Worm (Caenorhabditis elegans) whole organism, L4 larva: Measurements from ENCODE around the gene str-206.
A peak's percentile ranks its signal among the peaks of the same experiment; 100 is the strongest.

Experiments used
- F26F4.8 ChIP-seq: fragments of 200-800 bp; sonication (Bioruptor generic); conservative IDR thresholded peaks from 2 replicates; pipeline ENCODE4 v1.3.6; 2022; ENCODE audit warnings: missing genetic modification characterization, missing compliant biosample characterization
- F49E8.2 ChIP-seq: sonication (generic microtip); optimal IDR thresholded peaks from 2 replicates; lab custom pipeline; 2016; ENCODE audit warnings: missing compliant biosample characterization, mild to moderate bottlenecking, missing genetic modification characterization, borderline replicate concordance
- Y105C5A.15 ChIP-seq: fragments of 200-800 bp; sonication (Bioruptor generic); IDR thresholded peaks from 2 replicates; pipeline ENCODE4 v1.3.6; 2022; ENCODE audit warnings: missing genetic modification characterization, missing compliant biosample characterization
- Y48G9A.11 ChIP-seq: fragments of 200-800 bp; sonication (Bioruptor generic); IDR thresholded peaks from 2 replicates; pipeline ENCODE4 v1.3.6; 2022; ENCODE audit warnings: missing genetic modification reagents, missing genetic modification characterization, missing compliant biosample characterization
- ama-1 ChIP-seq: fragments of 150-350 bp; optimal IDR thresholded peaks from 2 replicates; lab custom pipeline; 2014; ENCODE audit warnings: inconsistent platforms, mixed read lengths
- ceh-44 ChIP-seq: fragments of 200-800 bp; sonication (Bioruptor generic); IDR thresholded peaks from 2 replicates; pipeline ENCODE4 v1.3.6; 2022; ENCODE audit warnings: missing genetic modification reagents, missing genetic modification characterization, missing compliant biosample characterization
- cey-2 ChIP-seq: sonication (generic microtip); optimal IDR thresholded peaks from 3 replicates; lab custom pipeline; 2017; ENCODE audit warnings: missing genetic modification characterization, mild to moderate bottlenecking, missing compliant biosample characterization, antibody characterized with exemption, borderline replicate concordance; ENCODE audit not compliant: insufficient read depth
- ctbp-1 ChIP-seq: fragments of 200-800 bp; sonication (Bioruptor generic); IDR thresholded peaks from 2 replicates; pipeline ENCODE4 v1.3.6; 2022; ENCODE audit warnings: missing genetic modification reagents, missing genetic modification characterization, missing compliant biosample characterization
- daf-12 ChIP-seq: fragments of 150-350 bp; optimal IDR thresholded peaks from 2 replicates; lab custom pipeline; 2014; ENCODE audit warnings: missing biosample characterization, missing genetic modification reagents, missing genetic modification characterization
- dpl-1 ChIP-seq: fragments of 150-350 bp; optimal IDR thresholded peaks from 2 replicates; lab custom pipeline; 2014; ENCODE audit warnings: missing biosample characterization, missing genetic modification reagents, missing genetic modification characterization
- duxl-1 ChIP-seq: sonication (generic microtip); optimal IDR thresholded peaks from 2 replicates; lab custom pipeline; 2016; ENCODE audit warnings: mild to moderate bottlenecking, missing genetic modification characterization, moderate library complexity, missing compliant biosample characterization; ENCODE audit not compliant: poor library complexity
- fos-1 ChIP-seq: fragments of 150-350 bp; optimal IDR thresholded peaks from 2 replicates; lab custom pipeline; 2014; ENCODE audit warnings: missing biosample characterization, missing genetic modification characterization
- gei-8 ChIP-seq: fragments of 200-800 bp; sonication (Bioruptor generic); optimal IDR thresholded peaks from 2 replicates; lab custom pipeline; 2018; ENCODE audit warnings: mild to moderate bottlenecking, missing genetic modification characterization, missing compliant biosample characterization
- hlh-11 ChIP-seq: fragments of 200-800 bp; sonication (Bioruptor generic); optimal IDR thresholded peaks from 2 replicates; lab custom pipeline; 2018; ENCODE audit warnings: mild to moderate bottlenecking, missing genetic modification characterization, missing compliant biosample characterization
- lin-1 ChIP-seq: fragments of 200-800 bp; sonication (Bioruptor generic); IDR thresholded peaks from 2 replicates; pipeline ENCODE4 v1.3.6; 2022; ENCODE audit warnings: missing genetic modification reagents, missing genetic modification characterization, missing compliant biosample characterization
- lin-15B ChIP-seq: fragments of 150-350 bp; sonication (generic microtip); optimal IDR thresholded peaks from 3 replicates; lab custom pipeline; 2014; ENCODE audit warnings: missing biosample characterization, missing genetic modification characterization
- lin-29 ChIP-seq: fragments of 200-800 bp; sonication (Bioruptor generic); IDR thresholded peaks from 2 replicates; pipeline ENCODE4 v1.3.6; 2022; ENCODE audit warnings: missing genetic modification reagents, missing genetic modification characterization, missing compliant biosample characterization
- lin-38 ChIP-seq: fragments of 200-800 bp; sonication (Bioruptor generic); IDR thresholded peaks from 2 replicates; pipeline ENCODE4 v1.3.6; 2022; ENCODE audit warnings: missing genetic modification reagents, missing genetic modification characterization, missing compliant biosample characterization
- lir-3 ChIP-seq: sonication (generic microtip); optimal IDR thresholded peaks from 2 replicates; lab custom pipeline; 2016; ENCODE audit warnings: mild to moderate bottlenecking, missing genetic modification characterization, missing compliant biosample characterization
- lsy-2 ChIP-seq, 2 experiments: fragments of 150-350 bp in 1 of 2; sonication (generic microtip) in 1 of 2; optimal IDR thresholded peaks; 2 replicates each; lab custom pipeline; 2014 to 2017; ENCODE audit warnings: missing biosample characterization in 2 of 2, missing genetic modification characterization in 2 of 2
- mdl-1 ChIP-seq, 2 experiments: fragments of 150-350 bp in 1 of 2; sonication (generic microtip) in 1 of 2; optimal IDR thresholded peaks; 2 replicates each; lab custom pipeline; 2014 to 2017; ENCODE audit warnings: missing biosample characterization in 2 of 2, missing genetic modification characterization in 2 of 2
- mep-1 ChIP-seq: fragments of 150-350 bp; sonication (generic microtip); optimal IDR thresholded peaks from 3 replicates; lab custom pipeline; 2014; ENCODE audit warnings: missing biosample characterization, missing genetic modification characterization
- mxl-3 ChIP-seq: fragments of 200-800 bp; sonication (Bioruptor generic); optimal IDR thresholded peaks from 2 replicates; lab custom pipeline; 2018; ENCODE audit warnings: mild to moderate bottlenecking, missing genetic modification characterization, missing compliant biosample characterization
- nhr-10 ChIP-seq: fragments of 150-350 bp; optimal IDR thresholded peaks from 2 replicates; lab custom pipeline; 2014; ENCODE audit warnings: missing biosample characterization, missing genetic modification characterization
- nhr-102 ChIP-seq: sonication (generic microtip); optimal IDR thresholded peaks from 2 replicates; lab custom pipeline; 2016; ENCODE audit warnings: mild to moderate bottlenecking, missing genetic modification characterization, moderate library complexity, missing compliant biosample characterization
- nhr-28 ChIP-seq: fragments of 150-350 bp; optimal IDR thresholded peaks from 2 replicates; lab custom pipeline; 2014; ENCODE audit warnings: missing biosample characterization, missing genetic modification characterization
- nhr-42 ChIP-seq: fragments of 200-800 bp; sonication (Bioruptor generic); IDR thresholded peaks from 2 replicates; pipeline ENCODE4 v1.3.6; 2022; ENCODE audit warnings: missing genetic modification characterization, missing compliant biosample characterization
- pqm-1 ChIP-seq: sonication (generic microtip); optimal IDR thresholded peaks from 2 replicates; lab custom pipeline; 2017; ENCODE audit warnings: missing biosample characterization, missing genetic modification characterization
- rbr-2 ChIP-seq: sonication (generic microtip); optimal IDR thresholded peaks from 2 replicates; lab custom pipeline; 2016; ENCODE audit warnings: missing genotype, missing genetic modification characterization, missing compliant biosample characterization
- snpc-1.2 ChIP-seq: fragments of 200-800 bp; sonication (Bioruptor generic); IDR thresholded peaks from 2 replicates; pipeline ENCODE4 v1.3.6; 2022; ENCODE audit warnings: missing genetic modification reagents, missing genetic modification characterization, missing compliant biosample characterization
- snpc-4 ChIP-seq: fragments of 150-350 bp; optimal IDR thresholded peaks from 2 replicates; lab custom pipeline; 2014; ENCODE audit warnings: missing biosample characterization, missing genetic modification characterization
- spr-3 ChIP-seq: fragments of 200-800 bp; sonication (Bioruptor generic); optimal IDR thresholded peaks from 2 replicates; lab custom pipeline; 2018; ENCODE audit warnings: mild to moderate bottlenecking, missing genetic modification characterization, missing compliant biosample characterization
- tag-97 ChIP-seq: fragments of 200-800 bp; sonication (Bioruptor generic); IDR thresholded peaks from 2 replicates; pipeline ENCODE4 v1.3.6; 2022; ENCODE audit warnings: missing genetic modification characterization, missing compliant biosample characterization
- unc-130 ChIP-seq: sonication (generic microtip); optimal IDR thresholded peaks from 2 replicates; lab custom pipeline; 2016; ENCODE audit warnings: missing genetic modification reagents, missing genetic modification characterization, missing compliant biosample characterization
- vab-7 ChIP-seq: fragments of 200-800 bp; sonication (Bioruptor generic); IDR thresholded peaks from 2 replicates; pipeline ENCODE4 v1.3.6; 2022; ENCODE audit warnings: missing genetic modification reagents, missing genetic modification characterization, missing compliant biosample characterization
- zfp-2 ChIP-seq: sonication (generic microtip); optimal IDR thresholded peaks from 2 replicates; lab custom pipeline; 2016; ENCODE audit warnings: mild to moderate bottlenecking, missing genetic modification characterization, missing compliant biosample characterization
- zfp-3 ChIP-seq: fragments of 200-800 bp; sonication (Bioruptor generic); conservative IDR thresholded peaks from 2 replicates; pipeline ENCODE4 v1.3.6; 2022; ENCODE audit warnings: missing genetic modification reagents, missing genetic modification characterization, missing compliant biosample characterization
- zip-2 ChIP-seq: fragments of 150-350 bp; optimal IDR thresholded peaks from 2 replicates; lab custom pipeline; 2014; ENCODE audit warnings: missing biosample characterization, missing genetic modification characterization
- ztf-7 ChIP-seq: fragments of 150-350 bp; optimal IDR thresholded peaks from 2 replicates; lab custom pipeline; 2014; ENCODE audit warnings: missing biosample characterization, missing genetic modification characterization

str-206 gene

DNA sequence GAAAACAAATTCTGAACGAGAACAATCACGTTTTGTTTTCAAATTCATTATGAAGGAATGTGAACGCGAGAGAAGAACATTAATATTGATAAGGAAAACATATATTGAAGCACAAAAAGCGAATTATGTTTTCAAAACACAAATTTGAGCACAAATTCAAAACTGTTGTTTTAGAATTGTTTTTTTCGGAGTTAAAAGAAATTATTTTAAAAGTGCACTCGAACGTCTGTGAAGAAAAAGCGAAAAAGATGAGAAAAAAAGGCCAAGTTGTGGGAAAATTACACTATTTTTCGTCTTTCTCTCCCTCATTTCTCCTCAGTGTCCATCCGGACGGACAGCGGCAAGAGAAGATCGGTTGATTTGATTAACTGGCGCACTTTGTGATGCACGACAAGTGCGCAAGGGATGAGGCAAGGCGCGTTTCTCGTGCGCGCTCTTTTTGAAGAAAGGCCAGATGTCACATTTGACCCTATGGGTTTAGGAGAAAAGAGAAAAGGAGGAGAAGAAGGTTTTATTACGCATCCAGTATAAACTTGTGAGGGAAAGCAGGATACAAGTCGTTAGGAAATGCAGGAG, 49.4 kb downstream of the str-206 start, which contains the start of gene mrck-1 (continued):
- TF ChIP-seq lin-29 (GFP tag; lab: Robert Waterston, UW) (peak; percentile 49; the same call in 1 of the 2 replicates), dpl-1 (GFP tag; lab: Kevin White, UChicago) (peak; percentile 81), zip-2 (peak; percentile 9), F49E8.2 (tag; lab: Kevin White, UChicago) (no peak), duxl-1 (peak; percentile 58), lin-38 (peak; percentile 81), zfp-3 (GFP tag; lab: Robert Waterston, UW) (no peak), spr-3 (GFP tag; lab: Kevin White, UChicago) (peak; percentile 64), tag-97 (GFP tag; lab: Robert Waterston, UW) (no peak), ceh-44 (GFP tag; lab: Robert Waterston, UW) (no peak), F26F4.8 (GFP tag; lab: Robert Waterston, UW) (no peak), vab-7 (peak; percentile 76), snpc-1.2 (GFP tag; lab: Robert Waterston, UW) (0 out of 2 replicates have a peak, but pooled peaks have one; percentile 27), hlh-11 (tag; lab: Kevin White, UChicago) (peak; percentile 94), nhr-102 (tag; lab: Kevin White, UChicago) (peak; percentile 86), pqm-1 (tag; lab: Kevin White, UChicago) (no peak), ctbp-1 (GFP tag; lab: Robert Waterston, UW) (peak; percentile 97), mdl-1 (tag; optimal IDR thresholded peaks at IDR 0.05; lab: Kevin White, UChicago) (peak in 1 of 2 experiments; percentile 70), lin-1 (GFP tag; lab: Robert Waterston, UW) (0 out of 2 replicates have a peak, but pooled peaks have one; percentile 28), mxl-3 (GFP tag; lab: Kevin White, UChicago) (peak; percentile 88), cey-2 (tag; lab: Kevin White, UChicago) (no peak), mep-1 (peak; percentile 97), nhr-42 (GFP tag; lab: Robert Waterston, UW) (peak; percentile 76; the same call in 1 of the 2 replicates), lsy-2 (tag; optimal IDR thresholded peaks at IDR 0.05; lab: Kevin White, UChicago) (peak; percentile 72 to 92), gei-8 (GFP tag; lab: Kevin White, UChicago) (no peak), Y105C5A.15 (no peak), lin-15B (tag; lab: Kevin White, UChicago) (no peak), nhr-28 (tag; lab: Kevin White, UChicago) (peak; percentile 72), daf-12 (tag; lab: Kevin White, UChicago) (no peak), unc-130 (GFP tag; lab: Kevin White, UChicago) (no peak), Y48G9A.11 (0 out of 2 replicates have a peak, but pooled peaks have one; percentile 50), zfp-2 (tag; lab: Kevin White, UChicago) (no peak), fos-1 (tag; lab: Kevin White, UChicago) (no peak), nhr-10 (tag; lab: Kevin White, UChicago) (no peak), ama-1 (peak; percentile 45), rbr-2 (tag; lab: Kevin White, UChicago) (peak; percentile 94), ztf-7 (peak; percentile 45), lir-3 (tag; lab: Kevin White, UChicago) (no peak), snpc-4 (no peak)

DNA sequence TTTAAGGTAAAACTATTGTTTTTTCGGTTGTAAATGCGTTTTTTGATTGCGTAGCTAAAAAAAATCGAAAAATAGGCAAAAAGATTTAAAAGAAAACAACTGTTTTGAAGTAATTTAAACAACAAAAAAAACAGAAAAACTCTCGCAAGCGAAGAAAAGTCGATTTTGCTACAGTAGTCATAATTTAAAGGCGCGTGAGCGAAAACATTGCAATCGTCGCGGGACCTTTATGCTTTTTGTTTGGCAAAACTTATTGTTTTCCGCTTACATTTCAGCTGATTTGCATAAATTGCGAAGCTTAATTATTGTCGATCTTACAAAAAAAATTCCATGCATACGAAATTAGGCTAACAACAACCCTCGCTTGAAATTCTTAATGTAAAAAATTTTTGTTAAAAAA, 50.0 kb downstream of the str-206 start:
- no peak for TF ChIP-seq lin-1 (GFP tag; lab: Robert Waterston, UW)
- peak; percentile 5 for TF ChIP-seq F49E8.2 (tag; lab: Kevin White, UChicago)
- TF ChIP-seq, all 104 proteins: peak for 1
